Fruit fly (Drosophila melanogaster): ENCODE results near the gene CG6729.
A peak's percentile ranks its signal among the peaks of the same experiment; 100 is the strongest.

Gene CG6729

DNA sequence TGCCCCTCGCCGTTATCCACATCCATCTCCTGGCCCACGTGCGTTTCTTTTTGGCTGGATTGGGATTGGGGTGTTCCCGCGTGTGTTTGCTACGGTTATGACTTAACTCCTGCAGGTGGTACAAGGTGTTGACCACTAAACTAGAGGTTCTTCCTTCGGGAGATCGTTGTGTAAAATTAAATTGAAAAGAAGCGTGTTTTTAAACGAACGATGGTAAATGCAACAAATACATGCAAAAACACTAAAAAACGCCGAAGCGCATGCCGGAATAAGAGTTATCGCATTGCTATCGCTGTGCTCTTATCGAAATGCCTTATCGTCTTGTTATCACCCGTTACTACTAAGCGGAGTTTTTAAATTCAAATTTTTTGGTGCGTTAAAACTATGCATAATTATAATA lies 26.0 kb upstream of the CG6729 start, which contains the start of gene CG6724 (continued):
- peak; percentile 90 for TF ChIP-seq E2f2 (GFP tag; IDR thresholded peaks at IDR 0.05)
- no peak for TF ChIP-seq Optix (GFP tag; IDR thresholded peaks at IDR 0.05)
- no peak for TF ChIP-seq MTF-1 (GFP tag; optimal IDR thresholded peaks at IDR 0.05; ENCODE audit: borderline replicate concordance)
- no peak for TF ChIP-seq jigr1 (GFP tag; IDR thresholded peaks at IDR 0.05)
- TF ChIP-seq CG10321 (GFP tag; IDR thresholded peaks at IDR 0.05) = no peak
- TF ChIP-seq ttk (GFP tag; IDR thresholded peaks at IDR 0.05) = no peak
- peak; percentile 51; the same call in 1 of the 2 replicates for TF ChIP-seq crol (GFP tag; IDR thresholded peaks at IDR 0.05)
- peak; percentile 65 for TF ChIP-seq BEAF-32 (GFP tag; optimal IDR thresholded peaks at IDR 0.05)
- no peak for TF ChIP-seq fd3F (GFP tag; optimal IDR thresholded peaks at IDR 0.05)
- no peak for TF ChIP-seq CG30020 (tag; optimal IDR thresholded peaks at IDR 0.05)
- peak; percentile 53 for TF ChIP-seq HmgZ (tag; optimal IDR thresholded peaks at IDR 0.05)
- TF ChIP-seq CG3065 (GFP tag; optimal IDR thresholded peaks at IDR 0.05) = no peak
- no peak for TF ChIP-seq esg (GFP tag; conservative IDR thresholded peaks at IDR 0.05)
- no peak for TF ChIP-seq CG31224 (GFP tag; IDR thresholded peaks at IDR 0.05)
- no peak for TF ChIP-seq CG7556 (GFP tag; optimal IDR thresholded peaks at IDR 0.05)
- TF ChIP-seq ham (GFP tag; IDR thresholded peaks at IDR 0.05) = no peak
- TF ChIP-seq cas (GFP tag; IDR thresholded peaks at IDR 0.05) = no peak
- TF ChIP-seq emc (GFP tag; optimal IDR thresholded peaks at IDR 0.05) = no peak
- TF ChIP-seq CG15514 (GFP tag; optimal IDR thresholded peaks at IDR 0.05) = peak; percentile 32
- no peak for TF ChIP-seq CG10209 (GFP tag; optimal IDR thresholded peaks at IDR 0.05)
- TF ChIP-seq CG18599 (GFP tag; optimal IDR thresholded peaks at IDR 0.05) = no peak
- no peak for TF ChIP-seq zf30C (GFP tag; optimal IDR thresholded peaks at IDR 0.05)
- no peak for TF ChIP-seq C15 (GFP tag; IDR thresholded peaks at IDR 0.05)
- peak; percentile 88 for TF ChIP-seq Dp (GFP tag; optimal IDR thresholded peaks at IDR 0.05)
- TF ChIP-seq HLH4C (GFP tag; IDR thresholded peaks at IDR 0.05; ENCODE audit: partially characterized antibody) = peak; percentile 88
- TF ChIP-seq CG4328 (GFP tag; optimal IDR thresholded peaks at IDR 0.05) = no peak
- no peak for TF ChIP-seq Dbx (GFP tag; IDR thresholded peaks at IDR 0.05)
- no peak for TF ChIP-seq CG3407 (GFP tag; optimal IDR thresholded peaks at IDR 0.05)
- peak; percentile 39; the same call in 1 of the 2 replicates for TF ChIP-seq hbn (GFP tag; IDR thresholded peaks at IDR 0.05; ENCODE audit: partially characterized antibody)
- no peak for TF ChIP-seq Dip3 (GFP tag; optimal IDR thresholded peaks at IDR 0.05)
- no peak for TF ChIP-seq CG14965 (GFP tag; optimal IDR thresholded peaks at IDR 0.05; ENCODE audit: borderline replicate concordance)
- TF ChIP-seq Sox102F (GFP tag; optimal IDR thresholded peaks at IDR 0.05) = no peak
- TF ChIP-seq Med (GFP tag) = peak; percentile 73
- peak; percentile 63; the same call in 1 of the 2 replicates for TF ChIP-seq sna (GFP tag; IDR thresholded peaks at IDR 0.05; ENCODE audit: partially characterized antibody)
- peak; percentile 74 for TF ChIP-seq tna (GFP tag; IDR thresholded peaks at IDR 0.05; ENCODE audit: partially characterized antibody)
- no peak for TF ChIP-seq Ets65A (GFP tag)
- no peak for TF ChIP-seq CG32767 (GFP tag; IDR thresholded peaks at IDR 0.05)
- TF ChIP-seq sr (GFP tag; IDR thresholded peaks at IDR 0.05) = no peak
- no peak for TF ChIP-seq CG8290 (GFP tag; optimal IDR thresholded peaks at IDR 0.05)
- TF ChIP-seq CG8290 (tag; optimal IDR thresholded peaks at IDR 0.05) = no peak
- TF ChIP-seq ci (GFP tag; IDR thresholded peaks at IDR 0.05) = no peak
- no peak for TF ChIP-seq CG7928 (GFP tag; optimal IDR thresholded peaks at IDR 0.05)
- TF ChIP-seq nau (GFP tag; optimal IDR thresholded peaks at IDR 0.05) = no peak
- peak; percentile 69; the same call in 1 of the 2 replicates for TF ChIP-seq MBD-R2 (GFP tag; IDR thresholded peaks at IDR 0.05)
- no peak for TF ChIP-seq CG14050 (GFP tag; IDR thresholded peaks at IDR 0.05)
- peak; percentile 81 for TF ChIP-seq Opbp (GFP tag; IDR thresholded peaks at IDR 0.05; ENCODE audit: partially characterized antibody)
- TF ChIP-seq cad (GFP tag; optimal IDR thresholded peaks at IDR 0.05) = no peak
- no peak for TF ChIP-seq CG8765 (GFP tag; IDR thresholded peaks at IDR 0.05)
- no peak for TF ChIP-seq Usf (GFP tag; optimal IDR thresholded peaks at IDR 0.05)
- no peak for TF ChIP-seq CG4707 (GFP tag; optimal IDR thresholded peaks at IDR 0.05)
- no peak for TF ChIP-seq ken (GFP tag; IDR thresholded peaks at IDR 0.05)
- no peak for TF ChIP-seq chif (GFP tag; optimal IDR thresholded peaks at IDR 0.05)

All from whole organism, embryonic.